Fruit fly (Drosophila melanogaster): Measurements from ENCODE around the gene CG3106.

Gene CG3106

dm6 chrX:9652006-9652405 is 10.7 kb downstream of the CG3106 start (continued):
- TF ChIP-seq gce (GFP tag; IDR thresholded peaks at IDR 0.05) (peak; percentile 56; the same call in 1 of the 3 replicates), Xbp1 (GFP tag; optimal IDR thresholded peaks at IDR 0.05) (peak; percentile 57), Hey (tag; optimal IDR thresholded peaks at IDR 0.05) (no peak), NC2β (GFP tag; optimal IDR thresholded peaks at IDR 0.05) (no peak), row (GFP tag; IDR thresholded peaks at IDR 0.05) (peak; percentile 62), CG5180 (GFP tag; optimal IDR thresholded peaks at IDR 0.05) (peak; percentile 16), btn (GFP tag; optimal IDR thresholded peaks at IDR 0.05) (no peak), nerfin-2 (GFP tag; IDR thresholded peaks at IDR 0.05; ENCODE audit: partially characterized antibody) (no peak), tgo (GFP tag; IDR thresholded peaks at IDR 0.05) (peak; percentile 43; the same call in 2 of the 3 replicates), onecut (GFP tag; IDR thresholded peaks at IDR 0.05) (peak; percentile 61), Med (GFP tag) (peak; percentile 84), kni (GFP tag; optimal IDR thresholded peaks at IDR 0.05) (peak; percentile 60), CG30020 (tag; optimal IDR thresholded peaks at IDR 0.05) (no peak), CG9609 (GFP tag; optimal IDR thresholded peaks at IDR 0.05) (no peak), NfI (GFP tag; optimal IDR thresholded peaks at IDR 0.05) (peak; percentile 38), tin (GFP tag; optimal IDR thresholded peaks at IDR 0.05) (peak; percentile 63), CG34224 (GFP tag; IDR thresholded peaks at IDR 0.05; ENCODE audit: partially characterized antibody) (no peak), hb (GFP tag; IDR thresholded peaks at IDR 0.05; ENCODE audit: partially characterized antibody) (no peak), CG12391 (tag; optimal IDR thresholded peaks at IDR 0.05) (peak; percentile 51), CG2875 (GFP tag; optimal IDR thresholded peaks at IDR 0.05) (peak; percentile 57), sob (GFP tag; IDR thresholded peaks at IDR 0.05) (peak; percentile 57; the same call in 1 of the 2 replicates), Rfx (GFP tag; IDR thresholded peaks at IDR 0.05) (peak; percentile 53), slbo (GFP tag; IDR thresholded peaks at IDR 0.05) (peak; percentile 64), CoRest (tag; optimal IDR thresholded peaks at IDR 0.05) (peak; percentile 49), B-H1 (GFP tag; IDR thresholded peaks at IDR 0.05) (no peak), NFAT (GFP tag; IDR thresholded peaks at IDR 0.05) (no peak), trh (GFP tag; optimal IDR thresholded peaks at IDR 0.05) (no peak), Deaf1 (tag; optimal IDR thresholded peaks at IDR 0.05) (no peak), emc (GFP tag; optimal IDR thresholded peaks at IDR 0.05) (no peak), CG2120 (GFP tag; optimal IDR thresholded peaks at IDR 0.05) (peak; percentile 1), Dp (GFP tag; optimal IDR thresholded peaks at IDR 0.05) (no peak), CG33557 (GFP tag; optimal IDR thresholded peaks at IDR 0.05) (no peak), Atf-2 (GFP tag; optimal IDR thresholded peaks at IDR 0.05) (no peak), wdn (GFP tag; IDR thresholded peaks at IDR 0.05) (0 out of 2 replicates have a peak, but pooled peaks have one; percentile 5), tup (GFP tag; optimal IDR thresholded peaks at IDR 0.05) (no peak), Gsc (GFP tag; IDR thresholded peaks at IDR 0.05) (no peak), Mrtf (GFP tag; IDR thresholded peaks at IDR 0.05) (peak; percentile 62; the same call in 1 of the 3 replicates), pan (optimal IDR thresholded peaks at IDR 0.05) (no peak), pan (GFP tag; optimal IDR thresholded peaks at IDR 0.05 in 1 of 2, IDR thresholded peaks at IDR 0.05 in 1 of 2) (peak in 1 of 2 experiments; percentile 76), unc-4 (GFP tag; IDR thresholded peaks at IDR 0.05; ENCODE audit: partially characterized antibody) (no peak), TFAM (GFP tag; optimal IDR thresholded peaks at IDR 0.05) (no peak), CG8388 (GFP tag; optimal IDR thresholded peaks at IDR 0.05) (peak; percentile 55), CG6765 (GFP tag; optimal IDR thresholded peaks at IDR 0.05) (no peak), lmd (GFP tag; IDR thresholded peaks at IDR 0.05) (peak; percentile 52), Xrp1 (GFP tag; IDR thresholded peaks at IDR 0.05) (peak; percentile 70), CG32767 (GFP tag; IDR thresholded peaks at IDR 0.05) (0 out of 2 replicates have a peak, but pooled peaks have one; percentile 13), CG9437 (GFP tag; optimal IDR thresholded peaks at IDR 0.05) (peak; percentile 27), H15 (GFP tag; IDR thresholded peaks at IDR 0.05) (peak; percentile 65; the same call in 1 of the 3 replicates), Fer1 (GFP tag; optimal IDR thresholded peaks at IDR 0.05) (peak; percentile 21), tx (GFP tag; optimal IDR thresholded peaks at IDR 0.05) (no peak), CG42726 (GFP tag; IDR thresholded peaks at IDR 0.05; ENCODE audit: partially characterized antibody) (no peak)
